Fruit fly (Drosophila melanogaster) whole organism, embryonic: ENCODE results near the gene CG18661.

ENCODE experiments used
- CG15601 ChIP-seq: fragments of 200-800 bp; sonication (Bioruptor generic); optimal IDR thresholded peaks from 3 replicates; lab custom pipeline; 2019; ENCODE audit warnings: missing biosample characterization, mild to moderate bottlenecking, missing genetic modification characterization, moderate library complexity
- psq ChIP-seq: fragments of 200-800 bp; sonication (Bioruptor generic); optimal IDR thresholded peaks from 2 replicates; lab custom pipeline; 2017; ENCODE audit warnings: missing biosample characterization, missing genetic modification characterization

DNA sequence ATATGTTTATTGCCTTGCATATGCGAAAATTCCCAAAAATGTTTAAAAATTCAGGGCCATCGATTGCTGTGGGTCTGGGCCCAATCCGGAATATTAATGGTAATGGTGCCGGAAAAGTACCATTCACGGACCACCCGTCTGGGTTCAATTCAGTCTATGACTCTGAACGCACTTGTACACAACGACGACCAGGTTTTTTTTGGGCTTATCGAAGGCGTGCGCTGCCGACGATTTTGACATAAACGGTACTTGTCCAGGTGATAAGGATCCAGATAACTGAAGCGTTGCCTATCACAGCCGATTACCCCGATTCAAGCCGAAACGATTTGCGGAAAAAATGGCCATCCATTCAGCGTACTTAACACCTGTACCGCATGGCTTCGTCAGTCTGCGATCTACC lies 5.8 kb upstream of the CG18661 start, which contains the start of gene CG9555:
- no peak for TF ChIP-seq CG15601 (tag; lab: Kevin White, UChicago)
- no peak for TF ChIP-seq psq (GFP tag; lab: Kevin White, UChicago)
